Fruit fly (Drosophila melanogaster) whole organism, embryonic: ENCODE data around the gene CG31204.
A peak's percentile ranks its signal among the peaks of the same experiment; 100 is the strongest.

Experiments used
- Abd-B ChIP-seq: fragments of 200-800 bp; sonication (Bioruptor generic); optimal IDR thresholded peaks from 2 replicates; lab custom pipeline; 2018; ENCODE audit warnings: missing biosample characterization, mild to moderate bottlenecking, missing genetic modification characterization, moderate library complexity
- CG10321 ChIP-seq: fragments of 200-800 bp; sonication (Bioruptor generic); IDR thresholded peaks from 2 replicates; pipeline ENCODE4 v1.3.6; 2022; ENCODE audit warnings: missing biosample characterization, missing genetic modification characterization
- CG13296 ChIP-seq: fragments of 200-800 bp; sonication (Bioruptor generic); optimal IDR thresholded peaks from 3 replicates; lab custom pipeline; 2018; ENCODE audit warnings: missing biosample characterization, mild to moderate bottlenecking, missing genetic modification characterization
- CG13424 ChIP-seq: fragments of 200-800 bp; sonication (Bioruptor generic); optimal IDR thresholded peaks from 2 replicates; lab custom pipeline; 2019; ENCODE audit warnings: missing biosample characterization, mild to moderate bottlenecking, missing genetic modification characterization, moderate library complexity
- CG2202 ChIP-seq: fragments of 200-800 bp; sonication (Bioruptor generic); optimal IDR thresholded peaks from 2 replicates; lab custom pipeline; 2018; ENCODE audit warnings: missing biosample characterization, mild to moderate bottlenecking, missing genetic modification characterization
- CG2678 ChIP-seq: fragments of 200-800 bp; sonication (Bioruptor generic); optimal IDR thresholded peaks from 3 replicates; lab custom pipeline; 2019; ENCODE audit warnings: missing biosample characterization, mild to moderate bottlenecking, missing genetic modification characterization, moderate library complexity
- CG3065 ChIP-seq: fragments of 200-800 bp; sonication (Bioruptor generic); optimal IDR thresholded peaks from 2 replicates; lab custom pipeline; 2016; ENCODE audit warnings: missing biosample characterization, missing genetic modification characterization
- CG32772 ChIP-seq: fragments of 200-800 bp; sonication (Bioruptor generic); IDR thresholded peaks from 2 replicates; pipeline ENCODE4 v1.3.6; 2022; ENCODE audit warnings: missing biosample characterization, missing genetic modification characterization
- CG33557 ChIP-seq: fragments of 200-800 bp; sonication (Bioruptor generic); optimal IDR thresholded peaks from 2 replicates; lab custom pipeline; 2019; ENCODE audit warnings: missing biosample characterization, mild to moderate bottlenecking, missing genetic modification characterization, moderate library complexity
- CG34376 ChIP-seq: fragments of 200-800 bp; sonication (Bioruptor generic); optimal IDR thresholded peaks from 2 replicates; lab custom pipeline; 2018; ENCODE audit warnings: missing biosample characterization, mild to moderate bottlenecking, missing genetic modification characterization
- CG3995 ChIP-seq: fragments of 200-800 bp; sonication (Bioruptor generic); optimal IDR thresholded peaks from 3 replicates; lab custom pipeline; 2016; ENCODE audit warnings: missing biosample characterization, missing genetic modification characterization
- CG5953 ChIP-seq: fragments of 200-800 bp; sonication (Bioruptor generic); IDR thresholded peaks from 2 replicates; pipeline ENCODE4 v1.3.6; 2022; ENCODE audit warnings: missing biosample characterization, missing genetic modification characterization
- CG6175 ChIP-seq: fragments of 200-800 bp; sonication (Bioruptor generic); IDR thresholded peaks from 3 replicates; pipeline ENCODE4 v1.3.6; 2022; ENCODE audit warnings: missing biosample characterization, missing genetic modification characterization
- CG6254 ChIP-seq: fragments of 200-800 bp; sonication (Bioruptor generic); optimal IDR thresholded peaks from 3 replicates; lab custom pipeline; 2017; ENCODE audit warnings: mild to moderate bottlenecking, missing biosample characterization, missing genetic modification reagents, missing genetic modification characterization
- CG7745 ChIP-seq: fragments of 200-800 bp; sonication (Bioruptor generic); optimal IDR thresholded peaks from 2 replicates; lab custom pipeline; 2018; ENCODE audit warnings: missing biosample characterization, mild to moderate bottlenecking, missing genetic modification characterization, moderate library complexity
- CG7928 ChIP-seq: fragments of 200-800 bp; sonication (Bioruptor generic); optimal IDR thresholded peaks from 2 replicates; lab custom pipeline; 2017; ENCODE audit warnings: missing biosample characterization, mild to moderate bottlenecking, missing genetic modification characterization
- CG7963 ChIP-seq: fragments of 200-800 bp; sonication (Bioruptor generic); IDR thresholded peaks from 3 replicates; pipeline ENCODE4 v1.3.6; 2022; ENCODE audit warnings: missing biosample characterization, missing genetic modification characterization; ENCODE audit not compliant: partially characterized antibody
- Dek ChIP-seq: fragments of 200-800 bp; sonication (Bioruptor generic); optimal IDR thresholded peaks from 3 replicates; lab custom pipeline; 2019; ENCODE audit warnings: missing biosample characterization, mild to moderate bottlenecking, missing genetic modification characterization, moderate library complexity
- Fer3 ChIP-seq: fragments of 200-800 bp; sonication (Bioruptor generic); optimal IDR thresholded peaks from 2 replicates; lab custom pipeline; 2018; ENCODE audit warnings: missing biosample characterization, mild to moderate bottlenecking, missing genetic modification characterization, moderate library complexity
- Hey ChIP-seq: fragments of 200-800 bp; sonication (Bioruptor generic); optimal IDR thresholded peaks from 3 replicates; lab custom pipeline; 2018; ENCODE audit warnings: missing biosample characterization, mild to moderate bottlenecking, missing genetic modification characterization
- HmgD ChIP-seq: fragments of 200-800 bp; sonication (Bioruptor generic); optimal IDR thresholded peaks from 3 replicates; lab custom pipeline; 2016; ENCODE audit warnings: missing biosample characterization, missing genetic modification characterization
- Lim3 ChIP-seq: fragments of 200-800 bp; sonication (Bioruptor generic); IDR thresholded peaks from 2 replicates; pipeline ENCODE4 v1.3.6; 2022; ENCODE audit warnings: missing biosample characterization, missing genetic modification characterization
- Myb ChIP-seq: fragments of 200-800 bp; sonication (Bioruptor generic); optimal IDR thresholded peaks from 2 replicates; lab custom pipeline; 2016; ENCODE audit warnings: missing biosample characterization, missing genetic modification characterization
- Pdp1 ChIP-seq, 2 experiments: fragments of 200-800 bp; sonication (Bioruptor generic); optimal IDR thresholded peaks; 3 replicates each; lab custom pipeline; 2016; ENCODE audit warnings: missing biosample characterization in 2 of 2, missing genetic modification characterization in 2 of 2, mild to moderate bottlenecking in 1 of 2, moderate library complexity in 1 of 2
- Rfx ChIP-seq: fragments of 200-800 bp; sonication (Bioruptor generic); IDR thresholded peaks from 2 replicates; pipeline ENCODE4 v1.3.6; 2022; ENCODE audit warnings: missing biosample characterization, missing genetic modification characterization
- Sox100B ChIP-seq: fragments of 200-800 bp; sonication (Bioruptor generic); optimal IDR thresholded peaks from 3 replicates; lab custom pipeline; 2018; ENCODE audit warnings: missing biosample characterization, mild to moderate bottlenecking, missing genetic modification characterization
- Ssrp ChIP-seq: fragments of 200-800 bp; sonication (Bioruptor generic); optimal IDR thresholded peaks from 2 replicates; lab custom pipeline; 2018; ENCODE audit warnings: missing biosample characterization, mild to moderate bottlenecking, missing genetic modification characterization, moderate library complexity
- TFAM ChIP-seq: fragments of 200-800 bp; sonication (Bioruptor generic); optimal IDR thresholded peaks from 2 replicates; lab custom pipeline; 2017; ENCODE audit warnings: missing biosample characterization, missing genetic modification characterization, inconsistent platforms
- amos ChIP-seq: fragments of 200-800 bp; sonication (Bioruptor generic); IDR thresholded peaks from 2 replicates; pipeline ENCODE4 v1.3.6; 2022; ENCODE audit warnings: missing biosample characterization, missing genetic modification characterization; ENCODE audit not compliant: partially characterized antibody
- bcd ChIP-seq: fragments of 200-800 bp; sonication (Bioruptor generic); optimal IDR thresholded peaks from 2 replicates; lab custom pipeline; 2017; ENCODE audit warnings: missing biosample characterization, mild to moderate bottlenecking, missing genetic modification characterization
- br ChIP-seq: fragments of >200 bp; optimal IDR thresholded peaks from 2 replicates; lab custom pipeline; 2017
- cad ChIP-seq: fragments of >200 bp; optimal IDR thresholded peaks from 2 replicates; lab custom pipeline; 2017; ENCODE audit warnings: missing biosample characterization, missing genetic modification characterization
- chm ChIP-seq: fragments of 200-800 bp; sonication (Bioruptor generic); IDR thresholded peaks from 2 replicates; pipeline ENCODE4 v1.3.6; 2022; ENCODE audit warnings: missing biosample characterization, missing genetic modification characterization
- chn ChIP-seq: fragments of 200-800 bp; sonication (Bioruptor generic); optimal IDR thresholded peaks from 2 replicates; lab custom pipeline; 2016; ENCODE audit warnings: missing biosample characterization, missing genetic modification characterization
- dimm ChIP-seq: fragments of 200-800 bp; sonication (Bioruptor generic); IDR thresholded peaks from 2 replicates; pipeline ENCODE4 v1.3.6; 2022; ENCODE audit warnings: missing biosample characterization, missing genetic modification characterization
- dmrt99B ChIP-seq: fragments of 200-800 bp; sonication (Bioruptor generic); optimal IDR thresholded peaks from 2 replicates; lab custom pipeline; 2018; ENCODE audit warnings: missing biosample characterization, mild to moderate bottlenecking, missing genetic modification characterization, moderate library complexity
- eve ChIP-seq, 2 experiments: fragments of >200 bp; optimal IDR thresholded peaks; 2 replicates each; lab custom pipeline; 2017; ENCODE audit warnings: missing biosample characterization in 2 of 2, missing genetic modification characterization in 2 of 2
- gcm2 ChIP-seq: fragments of 200-800 bp; sonication (Bioruptor generic); optimal IDR thresholded peaks from 2 replicates; lab custom pipeline; 2016; ENCODE audit warnings: missing biosample characterization, missing genetic modification characterization
- jing ChIP-seq: fragments of 200-800 bp; sonication (Bioruptor generic); optimal IDR thresholded peaks from 2 replicates; lab custom pipeline; 2018; ENCODE audit warnings: missing biosample characterization, mild to moderate bottlenecking, missing genetic modification characterization
- ken ChIP-seq: fragments of 200-800 bp; sonication (Bioruptor generic); IDR thresholded peaks from 3 replicates; pipeline ENCODE4 v1.3.6; 2022; ENCODE audit warnings: missing biosample characterization, missing genetic modification characterization
- lilli ChIP-seq: fragments of 200-800 bp; sonication (Bioruptor generic); optimal IDR thresholded peaks from 3 replicates; lab custom pipeline; 2016; ENCODE audit warnings: missing biosample characterization, missing genetic modification characterization
- nerfin-2 ChIP-seq: fragments of 200-800 bp; sonication (Bioruptor generic); IDR thresholded peaks from 2 replicates; pipeline ENCODE4 v1.3.6; 2022; ENCODE audit warnings: missing biosample characterization, missing genetic modification characterization; ENCODE audit not compliant: partially characterized antibody
- nmo ChIP-seq: fragments of 200-800 bp; sonication (Bioruptor generic); optimal IDR thresholded peaks from 2 replicates; lab custom pipeline; 2018; ENCODE audit warnings: missing biosample characterization, mild to moderate bottlenecking, missing genetic modification characterization, moderate library complexity
- run ChIP-seq: fragments of 200-800 bp; sonication (Bioruptor generic); optimal IDR thresholded peaks from 3 replicates; lab custom pipeline; 2018; ENCODE audit warnings: missing biosample characterization, mild to moderate bottlenecking, missing genetic modification characterization
- so ChIP-seq: fragments of 200-800 bp; sonication (Bioruptor generic); IDR thresholded peaks from 3 replicates; pipeline ENCODE4 v1.3.6; 2022; ENCODE audit warnings: missing biosample characterization, missing genetic modification characterization
- sob ChIP-seq: fragments of 200-800 bp; sonication (Bioruptor generic); IDR thresholded peaks from 2 replicates; pipeline ENCODE4 v1.3.6; 2022; ENCODE audit warnings: missing biosample characterization, missing genetic modification characterization
- stc ChIP-seq: fragments of 200-800 bp; sonication (Bioruptor generic); IDR thresholded peaks from 2 replicates; pipeline ENCODE4 v1.3.6; 2022; ENCODE audit warnings: missing biosample characterization, missing genetic modification characterization
- tio ChIP-seq: fragments of 200-800 bp; sonication (Bioruptor generic); optimal IDR thresholded peaks from 2 replicates; lab custom pipeline; 2017; ENCODE audit warnings: missing biosample characterization, missing genetic modification characterization, inconsistent platforms
- trh ChIP-seq: fragments of 200-800 bp; sonication (Bioruptor generic); optimal IDR thresholded peaks from 2 replicates; lab custom pipeline; 2016; ENCODE audit warnings: missing biosample characterization, missing genetic modification characterization
- vnd ChIP-seq: fragments of 200-800 bp; sonication (Bioruptor generic); IDR thresholded peaks from 3 replicates; pipeline ENCODE4 v1.3.6; 2022; ENCODE audit warnings: missing biosample characterization, missing genetic modification characterization; ENCODE audit not compliant: partially characterized antibody

The CG31204 gene

DNA sequence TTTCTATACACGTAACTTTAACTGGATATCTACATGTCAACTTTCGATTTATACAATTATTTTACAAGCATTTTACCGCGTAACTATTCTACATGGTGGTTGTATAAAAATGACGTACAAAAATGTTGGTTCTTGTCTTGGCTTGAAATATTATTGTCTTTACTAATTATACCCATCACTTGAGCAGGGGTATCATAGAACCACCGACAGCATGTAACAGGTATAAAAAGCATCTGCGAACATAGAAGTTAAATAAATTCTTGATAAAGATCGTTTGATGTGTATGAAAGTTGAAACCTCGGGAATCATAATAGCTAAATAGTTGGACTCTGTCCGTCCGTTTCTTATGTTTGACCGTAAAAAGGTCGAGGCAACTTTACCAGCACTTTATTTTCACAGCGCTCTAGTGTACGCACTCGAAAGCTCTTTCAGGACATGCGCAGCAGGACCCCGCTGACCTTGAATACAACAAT lies 12.1 kb downstream of the CG31204 start (continued):
- TF ChIP-seq bcd (GFP tag; lab: Kevin White, UChicago), result peak; percentile 54
- TF ChIP-seq CG7745 (tag; lab: Kevin White, UChicago), result no peak
- TF ChIP-seq dimm, result no peak
- peak; percentile 53; the same call in 1 of the 2 replicates for TF ChIP-seq sob (GFP tag; lab: Robert Waterston, UW)
- no peak for TF ChIP-seq br (lab: Kevin White, UChicago)
- TF ChIP-seq dmrt99B (tag; lab: Kevin White, UChicago), result peak; percentile 47
- TF ChIP-seq Fer3, result peak; percentile 55
- peak; percentile 61 for TF ChIP-seq Dek (tag; lab: Kevin White, UChicago)
- no peak for TF ChIP-seq CG7928 (GFP tag; lab: Kevin White, UChicago)
- peak; percentile 35; the same call in 1 of the 3 replicates for TF ChIP-seq so
- TF ChIP-seq CG6175 (GFP tag; lab: Robert Waterston, UW), result no peak
- TF ChIP-seq cad (GFP tag; lab: Kevin White, UChicago), result no peak
- TF ChIP-seq CG13424 (tag; lab: Kevin White, UChicago), result peak; percentile 59
- 0 out of 2 replicates have a peak, but pooled peaks have one; percentile 13 for TF ChIP-seq CG32772 (GFP tag; lab: Robert Waterston, UW)
- peak; percentile 19 for TF ChIP-seq Ssrp (tag; lab: Kevin White, UChicago)
- TF ChIP-seq nmo (GFP tag; lab: Kevin White, UChicago), result peak; percentile 19
- TF ChIP-seq Abd-B (GFP tag; lab: Kevin White, UChicago), result peak; percentile 19
- peak; percentile 70 for TF ChIP-seq Rfx
- no peak for TF ChIP-seq eve (GFP tag; optimal IDR thresholded peaks at IDR 0.05; lab: Kevin White, UChicago)
- no peak for TF ChIP-seq TFAM
- TF ChIP-seq CG7963 (GFP tag; lab: Robert Waterston, UW), result no peak; the same call in 2 of the 3 replicates
- no peak for TF ChIP-seq run (tag; lab: Kevin White, UChicago)
- no peak for TF ChIP-seq trh
- TF ChIP-seq stc (GFP tag; lab: Robert Waterston, UW), result peak; percentile 55; the same call in 1 of the 2 replicates
- TF ChIP-seq lilli (GFP tag; lab: Kevin White, UChicago), result peak; percentile 64
- no peak for TF ChIP-seq CG33557 (GFP tag; lab: Kevin White, UChicago)
- TF ChIP-seq nerfin-2 (GFP tag; lab: Robert Waterston, UW), result no peak
- no peak for TF ChIP-seq CG3995
- TF ChIP-seq vnd, result peak; percentile 45; the same call in 2 of the 3 replicates
- TF ChIP-seq chm (GFP tag; lab: Robert Waterston, UW), result peak; percentile 49; the same call in 1 of the 2 replicates
- peak in 1 of 2 experiments; percentile 37 for TF ChIP-seq Pdp1 (GFP tag; optimal IDR thresholded peaks at IDR 0.05; lab: Kevin White, UChicago)
- TF ChIP-seq CG3065, result no peak
- TF ChIP-seq CG34376 (GFP tag; lab: Kevin White, UChicago), result no peak
- TF ChIP-seq CG13296, result no peak
- TF ChIP-seq Sox100B (GFP tag; lab: Kevin White, UChicago), result no peak
- TF ChIP-seq Myb (GFP tag; lab: Kevin White, UChicago), result peak; percentile 52
- TF ChIP-seq chn (GFP tag; lab: Kevin White, UChicago), result peak; percentile 1
- no peak for TF ChIP-seq Hey (tag; lab: Kevin White, UChicago)
- no peak for TF ChIP-seq Lim3 (GFP tag; lab: Robert Waterston, UW)
- no peak for TF ChIP-seq CG5953 (GFP tag; lab: Robert Waterston, UW)
- TF ChIP-seq CG2678 (tag; lab: Kevin White, UChicago), result peak; percentile 45
- TF ChIP-seq CG6254 (GFP tag; lab: Kevin White, UChicago), result no peak
- no peak for TF ChIP-seq gcm2
- no peak for TF ChIP-seq HmgD (GFP tag; lab: Kevin White, UChicago)
- TF ChIP-seq jing (GFP tag; lab: Kevin White, UChicago), result no peak
- TF ChIP-seq ken (GFP tag; lab: Robert Waterston, UW), result peak; percentile 56
- no peak for TF ChIP-seq tio
- no peak for TF ChIP-seq CG10321
- peak; percentile 11 for TF ChIP-seq CG2202 (tag; lab: Kevin White, UChicago)
- peak; percentile 75 for TF ChIP-seq amos (GFP tag; lab: Robert Waterston, UW)
